Fruit fly (Drosophila melanogaster): ENCODE data around the gene Dh31.

DNA sequence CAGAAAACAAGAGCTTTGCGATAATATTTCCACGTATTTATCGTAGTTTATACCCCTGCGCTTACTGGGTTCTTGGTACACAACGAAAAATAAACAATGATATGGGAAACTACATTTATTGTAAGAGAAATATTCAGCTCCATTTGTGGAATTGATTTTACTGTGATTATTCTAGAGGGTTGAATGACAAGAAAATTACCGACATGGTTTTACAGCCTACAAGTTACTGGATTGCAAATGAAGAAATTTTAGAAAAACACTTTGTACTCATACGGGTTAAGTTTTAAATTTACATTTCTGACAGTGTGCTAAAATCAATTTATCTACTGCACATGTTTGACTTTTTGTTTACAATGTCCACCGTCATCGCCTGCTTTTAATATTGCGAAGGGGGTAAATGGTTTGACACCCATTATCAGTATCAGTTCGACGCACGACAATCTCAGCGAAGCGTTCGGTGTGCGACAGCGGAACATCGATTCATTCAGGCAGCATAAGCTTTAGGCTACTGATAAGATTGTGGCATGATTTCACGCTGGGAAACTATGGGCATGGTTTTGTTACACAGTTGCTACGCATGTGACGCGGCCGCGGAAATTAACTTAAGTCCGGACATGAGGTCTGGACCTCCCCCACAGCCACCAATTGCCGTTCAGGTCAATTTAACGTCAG lies 44.7 kb downstream of the Dh31 start:
- TF ChIP-seq insv (optimal IDR thresholded peaks at IDR 0.05), result no peak
- no peak for TF ChIP-seq h (optimal IDR thresholded peaks at IDR 0.05)
- TF ChIP-seq psq (optimal IDR thresholded peaks at IDR 0.05), result no peak
- no peak for TF ChIP-seq Myc (optimal IDR thresholded peaks at IDR 0.05)
